Fruit fly (Drosophila melanogaster) whole organism, embryonic: ENCODE measurements around the gene SkpE.

ENCODE experiments used
- Atf6 ChIP-seq: fragments of 200-800 bp; sonication (Bioruptor generic); IDR thresholded peaks from 2 replicates; pipeline ENCODE4 v1.3.6; 2022; ENCODE audit warnings: missing biosample characterization, missing genetic modification characterization
- B-H2 ChIP-seq: fragments of 200-800 bp; sonication (Bioruptor generic); optimal IDR thresholded peaks from 2 replicates; lab custom pipeline; 2018; ENCODE audit warnings: missing biosample characterization, mild to moderate bottlenecking, missing genetic modification characterization
- Bgb ChIP-seq: fragments of 200-800 bp; sonication (Bioruptor generic); IDR thresholded peaks from 2 replicates; pipeline ENCODE4 v1.3.6; 2022; ENCODE audit warnings: missing biosample characterization, missing genetic modification characterization; ENCODE audit not compliant: partially characterized antibody
- CG10543 ChIP-seq: fragments of 200-800 bp; sonication (Bioruptor generic); optimal IDR thresholded peaks from 3 replicates; lab custom pipeline; 2017; ENCODE audit warnings: missing biosample characterization, mild to moderate bottlenecking, missing genetic modification characterization, moderate library complexity
- CG10565 ChIP-seq: fragments of 200-800 bp; sonication (Bioruptor generic); optimal IDR thresholded peaks from 3 replicates; lab custom pipeline; 2016; ENCODE audit warnings: missing biosample characterization, mild to moderate bottlenecking, missing genetic modification characterization
- CG11085 ChIP-seq: fragments of 200-800 bp; sonication (Bioruptor generic); IDR thresholded peaks from 2 replicates; pipeline ENCODE4 v1.3.6; 2022; ENCODE audit warnings: missing biosample characterization, missing genetic modification characterization
- CG11560 ChIP-seq: fragments of 200-800 bp; sonication (Bioruptor generic); IDR thresholded peaks from 3 replicates; pipeline ENCODE4 v1.3.6; 2022; ENCODE audit warnings: missing biosample characterization, missing genetic modification characterization
- CG14014 ChIP-seq: fragments of 200-800 bp; sonication (Bioruptor generic); IDR thresholded peaks from 2 replicates; pipeline ENCODE4 v1.3.6; 2022; ENCODE audit warnings: missing biosample characterization, missing genetic modification characterization
- CG14441 ChIP-seq: fragments of 200-800 bp; sonication (Bioruptor generic); IDR thresholded peaks from 2 replicates; pipeline ENCODE4 v1.3.6; 2022; ENCODE audit warnings: missing biosample characterization, missing genetic modification characterization
- CG16815 ChIP-seq: fragments of 200-800 bp; sonication (Bioruptor generic); optimal IDR thresholded peaks from 3 replicates; lab custom pipeline; 2017; ENCODE audit warnings: missing biosample characterization, mild to moderate bottlenecking, missing genetic modification characterization
- CG2116 ChIP-seq: fragments of 200-800 bp; sonication (Bioruptor generic); optimal IDR thresholded peaks from 3 replicates; lab custom pipeline; 2018; ENCODE audit warnings: missing biosample characterization, mild to moderate bottlenecking, missing genetic modification characterization
- CG30431 ChIP-seq: fragments of 200-800 bp; sonication (Bioruptor generic); optimal IDR thresholded peaks from 2 replicates; lab custom pipeline; 2017; ENCODE audit warnings: missing biosample characterization, missing genetic modification characterization
- CG34376 ChIP-seq: fragments of 200-800 bp; sonication (Bioruptor generic); optimal IDR thresholded peaks from 2 replicates; lab custom pipeline; 2018; ENCODE audit warnings: missing biosample characterization, mild to moderate bottlenecking, missing genetic modification characterization
- CG42726 ChIP-seq: fragments of 200-800 bp; sonication (Bioruptor generic); IDR thresholded peaks from 2 replicates; pipeline ENCODE4 v1.3.6; 2022; ENCODE audit warnings: missing biosample characterization, missing genetic modification characterization; ENCODE audit not compliant: partially characterized antibody
- CG4617 ChIP-seq: fragments of 200-800 bp; sonication (Bioruptor generic); optimal IDR thresholded peaks from 3 replicates; lab custom pipeline; 2016; ENCODE audit warnings: missing biosample characterization, missing genetic modification characterization, borderline replicate concordance
- CG6254 ChIP-seq: fragments of 200-800 bp; sonication (Bioruptor generic); optimal IDR thresholded peaks from 3 replicates; lab custom pipeline; 2017; ENCODE audit warnings: mild to moderate bottlenecking, missing biosample characterization, missing genetic modification reagents, missing genetic modification characterization
- CG9215 ChIP-seq: fragments of 200-800 bp; sonication (Bioruptor generic); IDR thresholded peaks from 2 replicates; pipeline ENCODE4 v1.3.6; 2022; ENCODE audit warnings: missing biosample characterization, missing genetic modification characterization
- Doc3 ChIP-seq: fragments of 200-800 bp; sonication (Bioruptor generic); IDR thresholded peaks from 3 replicates; pipeline ENCODE4 v1.3.6; 2022; ENCODE audit warnings: missing biosample characterization, missing genetic modification characterization; ENCODE audit not compliant: partially characterized antibody
- Dp ChIP-seq: fragments of 200-800 bp; sonication (Bioruptor generic); optimal IDR thresholded peaks from 2 replicates; lab custom pipeline; 2018; ENCODE audit warnings: missing biosample characterization, mild to moderate bottlenecking, missing genetic modification characterization, moderate library complexity
- Eip74EF ChIP-seq, 2 experiments: fragments of 200-800 bp in 1 of 2; fragments of >200 bp in 1 of 2; sonication (Bioruptor generic) in 1 of 2; optimal IDR thresholded peaks; 2 replicates each; lab custom pipeline; 2017 to 2019; ENCODE audit warnings: missing biosample characterization in 2 of 2, missing genetic modification characterization in 2 of 2, mild to moderate bottlenecking in 1 of 2, moderate library complexity in 1 of 2
- Fer3 ChIP-seq: fragments of 200-800 bp; sonication (Bioruptor generic); optimal IDR thresholded peaks from 2 replicates; lab custom pipeline; 2018; ENCODE audit warnings: missing biosample characterization, mild to moderate bottlenecking, missing genetic modification characterization, moderate library complexity
- HLHmδ ChIP-seq: fragments of 200-800 bp; sonication (Bioruptor generic); optimal IDR thresholded peaks from 2 replicates; lab custom pipeline; 2018; ENCODE audit warnings: missing biosample characterization, mild to moderate bottlenecking, missing genetic modification characterization, moderate library complexity
- Hmx ChIP-seq: fragments of 200-800 bp; sonication (Bioruptor generic); optimal IDR thresholded peaks from 2 replicates; lab custom pipeline; 2016; ENCODE audit warnings: missing biosample characterization, missing genetic modification characterization
- Jarid2 ChIP-seq: fragments of 200-800 bp; sonication (Bioruptor generic); optimal IDR thresholded peaks from 3 replicates; lab custom pipeline; 2017; ENCODE audit warnings: mild to moderate bottlenecking, missing biosample characterization, missing genetic modification reagents, missing genetic modification characterization
- Lpt ChIP-seq: fragments of >200 bp; optimal IDR thresholded peaks from 2 replicates; lab custom pipeline; 2018; ENCODE audit warnings: missing biosample characterization, missing genetic modification characterization
- MTF-1 ChIP-seq: fragments of 200-800 bp; sonication (Bioruptor generic); optimal IDR thresholded peaks from 2 replicates; lab custom pipeline; 2018; ENCODE audit warnings: missing biosample characterization, mild to moderate bottlenecking, missing genetic modification characterization, borderline replicate concordance
- Mad ChIP-seq: fragments of 200-800 bp; sonication (Bioruptor generic); optimal IDR thresholded peaks from 2 replicates; lab custom pipeline; 2016; ENCODE audit warnings: missing biosample characterization, missing genetic modification characterization
- Max ChIP-seq: fragments of 200-800 bp; sonication (Bioruptor generic); optimal IDR thresholded peaks from 2 replicates; lab custom pipeline; 2016; ENCODE audit warnings: missing biosample characterization, mild to moderate bottlenecking, missing genetic modification characterization
- Med ChIP-seq: fragments of 200-800 bp; sonication (Bioruptor generic); peaks from one replicate; lab custom pipeline; 2016; ENCODE audit warnings: missing biosample characterization, missing genetic modification characterization, mild to moderate bottlenecking, inconsistent platforms, moderate library complexity
- NC2α ChIP-seq: fragments of 200-800 bp; sonication (Bioruptor generic); optimal IDR thresholded peaks from 2 replicates; lab custom pipeline; 2016; ENCODE audit warnings: missing biosample characterization, missing genetic modification characterization
- Xbp1 ChIP-seq: fragments of 200-800 bp; sonication (Bioruptor generic); optimal IDR thresholded peaks from 3 replicates; lab custom pipeline; 2016; ENCODE audit warnings: missing biosample characterization, mild to moderate bottlenecking, missing genetic modification characterization
- bsh ChIP-seq, 2 experiments: fragments of 200-800 bp; sonication (Bioruptor generic); optimal IDR thresholded peaks; 2 replicates each; lab custom pipeline; 2017 to 2018; ENCODE audit warnings: mild to moderate bottlenecking in 2 of 2, missing biosample characterization in 2 of 2, missing genetic modification characterization in 2 of 2, moderate library complexity in 1 of 2
- chinmo ChIP-seq: fragments of 200-800 bp; sonication (Bioruptor generic); IDR thresholded peaks from 4 replicates; pipeline ENCODE4 v1.3.6; 2022; ENCODE audit warnings: missing biosample characterization, missing genetic modification characterization; ENCODE audit not compliant: partially characterized antibody
- dan ChIP-seq: fragments of 200-800 bp; sonication (Bioruptor generic); IDR thresholded peaks from 2 replicates; pipeline ENCODE4 v1.3.6; 2022; ENCODE audit warnings: missing biosample characterization, missing genetic modification characterization
- dati ChIP-seq: fragments of 200-800 bp; sonication (Bioruptor generic); IDR thresholded peaks from 2 replicates; pipeline ENCODE4 v1.3.6; 2022; ENCODE audit warnings: missing biosample characterization, missing genetic modification characterization
- fd64A ChIP-seq: fragments of 200-800 bp; sonication (Bioruptor generic); optimal IDR thresholded peaks from 3 replicates; lab custom pipeline; 2018; ENCODE audit warnings: missing biosample characterization, mild to moderate bottlenecking, missing genetic modification characterization
- ind ChIP-seq: fragments of 200-800 bp; sonication (Bioruptor generic); optimal IDR thresholded peaks from 3 replicates; lab custom pipeline; 2016; ENCODE audit warnings: missing biosample characterization, missing genetic modification characterization
- knrl ChIP-seq: fragments of 200-800 bp; sonication (Bioruptor generic); IDR thresholded peaks from 3 replicates; pipeline ENCODE4 v1.3.6; 2022; ENCODE audit warnings: missing biosample characterization, missing genetic modification characterization; ENCODE audit not compliant: partially characterized antibody
- nmo ChIP-seq: fragments of 200-800 bp; sonication (Bioruptor generic); optimal IDR thresholded peaks from 2 replicates; lab custom pipeline; 2018; ENCODE audit warnings: missing biosample characterization, mild to moderate bottlenecking, missing genetic modification characterization, moderate library complexity
- prd ChIP-seq, 3 experiments: fragments of >200 bp in 2 of 3; fragments of 200-800 bp in 1 of 3; sonication (Bioruptor generic) in 1 of 3; optimal IDR thresholded peaks in 2 of 3; IDR thresholded peaks in 1 of 3; 2 replicates in 2 of 3; 3 replicates in 1 of 3; pipeline versions ENCODE4 v1.3.6 to Lab custom; 2017 to 2022; ENCODE audit warnings: missing biosample characterization in 1 of 3, missing genetic modification characterization in 1 of 3
- ro ChIP-seq: fragments of 200-800 bp; sonication (Bioruptor generic); IDR thresholded peaks from 2 replicates; pipeline ENCODE4 v1.3.6; 2022; ENCODE audit warnings: missing biosample characterization, missing genetic modification characterization
- run ChIP-seq: fragments of 200-800 bp; sonication (Bioruptor generic); optimal IDR thresholded peaks from 3 replicates; lab custom pipeline; 2018; ENCODE audit warnings: missing biosample characterization, mild to moderate bottlenecking, missing genetic modification characterization
- scrt ChIP-seq: fragments of 200-800 bp; sonication (Bioruptor generic); optimal IDR thresholded peaks from 2 replicates; lab custom pipeline; 2018; ENCODE audit warnings: missing biosample characterization, mild to moderate bottlenecking, missing genetic modification characterization, moderate library complexity
- sisA ChIP-seq: fragments of 200-800 bp; sonication (Bioruptor generic); IDR thresholded peaks from 2 replicates; pipeline ENCODE4 v1.3.6; 2022; ENCODE audit warnings: missing biosample characterization, missing genetic modification characterization
- vfl ChIP-seq: fragments of 200-800 bp; sonication (Bioruptor generic); optimal IDR thresholded peaks from 2 replicates; lab custom pipeline; 2016; ENCODE audit warnings: missing biosample characterization, missing genetic modification characterization
- z ChIP-seq: fragments of 200-800 bp; sonication (Bioruptor generic); IDR thresholded peaks from 3 replicates; pipeline ENCODE4 v1.3.6; 2022; ENCODE audit warnings: missing biosample characterization, missing genetic modification characterization

The SkpE gene

DNA sequence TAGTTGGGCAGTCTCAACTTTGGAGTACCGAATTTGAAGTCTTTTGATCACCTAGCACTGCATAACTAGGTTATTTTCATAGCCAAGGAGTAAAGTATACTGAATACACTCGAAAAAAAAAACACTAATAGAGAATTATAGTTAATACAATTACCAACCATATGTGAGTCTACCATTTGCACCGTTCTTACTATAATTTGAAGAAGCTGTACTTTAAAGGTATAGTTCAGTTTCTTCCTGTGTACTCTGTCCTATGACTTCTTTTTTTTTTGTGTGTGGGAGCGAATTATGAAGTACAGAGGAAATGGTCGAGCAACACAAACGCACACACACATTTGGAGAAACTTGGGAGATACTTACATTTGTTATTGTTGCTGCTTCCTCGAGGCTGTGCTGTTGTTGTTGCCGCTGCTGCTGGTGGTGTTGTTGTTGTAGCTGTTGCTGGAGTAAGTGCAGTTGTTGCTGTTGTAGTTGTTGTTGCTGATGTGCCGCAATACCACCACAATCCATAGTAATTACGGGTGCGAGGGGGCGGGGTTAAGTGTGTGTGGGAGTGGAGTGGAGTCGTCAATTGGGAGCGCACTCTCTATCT, 26.7 kb upstream of the SkpE start (continued):
- TF ChIP-seq run (tag; lab: Kevin White, UChicago) (peak; percentile 50), CG14441 (GFP tag; lab: Robert Waterston, UW) (peak; percentile 84), Max (peak; percentile 87), Dp (no peak), MTF-1 (peak; percentile 81)

DNA sequence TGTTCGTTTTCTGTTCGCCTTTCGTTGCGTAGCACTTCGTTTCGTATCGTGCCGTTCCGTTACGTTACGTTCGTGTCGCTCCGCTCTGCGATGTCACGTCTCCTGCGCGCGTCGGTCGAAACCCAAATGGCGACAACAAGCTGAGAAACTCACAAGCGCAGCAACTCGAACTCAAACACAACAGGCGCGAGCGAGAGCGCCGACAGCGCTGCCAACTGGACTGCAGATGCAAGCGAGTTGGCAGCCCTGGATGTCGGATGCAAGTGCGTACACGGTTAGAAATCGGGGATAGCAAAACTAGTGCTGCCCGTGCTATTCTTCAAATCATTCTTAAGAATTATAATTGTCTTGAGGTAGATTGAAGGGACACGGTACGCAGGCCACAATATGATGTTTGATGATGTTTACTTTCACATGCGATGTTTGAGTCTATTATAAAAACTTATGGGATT, 24.5 kb upstream of the SkpE start:
- TF ChIP-seq CG2116 (GFP tag; lab: Kevin White, UChicago) (peak; percentile 56), Doc3 (GFP tag; lab: Robert Waterston, UW) (0 out of 3 replicates have a peak, but pooled peaks have one; percentile 26), Mad (GFP tag; lab: Kevin White, UChicago) (peak; percentile 67), Fer3 (tag; lab: Kevin White, UChicago) (peak; percentile 45), CG4617 (GFP tag; lab: Kevin White, UChicago) (no peak), prd (optimal IDR thresholded peaks at IDR 0.05; lab: Kevin White, UChicago) (no peak), prd (GFP tag; IDR thresholded peaks at IDR 0.05; lab: Robert Waterston, UW) (peak; percentile 85), dan (GFP tag; lab: Robert Waterston, UW) (no peak), CG10543 (peak; percentile 57), knrl (GFP tag; lab: Robert Waterston, UW) (peak; percentile 50; the same call in 2 of the 3 replicates), B-H2 (GFP tag; lab: Kevin White, UChicago) (no peak), HLHmδ (GFP tag; lab: Kevin White, UChicago) (peak; percentile 67), Med (GFP tag; lab: Kevin White, UChicago) (peak; percentile 97), NC2α (peak; percentile 23), nmo (peak; percentile 70), Bgb (GFP tag; lab: Robert Waterston, UW) (peak; percentile 63), fd64A (GFP tag; lab: Kevin White, UChicago) (peak; percentile 20), Atf6 (GFP tag; lab: Robert Waterston, UW) (peak; percentile 73), scrt (GFP tag; lab: Kevin White, UChicago) (no peak), bsh (GFP tag; optimal IDR thresholded peaks at IDR 0.05; lab: Kevin White, UChicago) (peak; percentile 9 to 65), CG9215 (GFP tag; lab: Robert Waterston, UW) (peak; percentile 33; the same call in 1 of the 2 replicates), CG34376 (peak; percentile 27), Lpt (GFP tag; lab: Kevin White, UChicago) (no peak), z (no peak), CG6254 (GFP tag; lab: Kevin White, UChicago) (peak; percentile 24), sisA (peak; percentile 77), dati (GFP tag; lab: Robert Waterston, UW) (peak; percentile 57; the same call in 1 of the 2 replicates), CG14014 (GFP tag; lab: Robert Waterston, UW) (peak; percentile 82), CG42726 (0 out of 2 replicates have a peak, but pooled peaks have one; percentile 50), CG16815 (GFP tag; lab: Kevin White, UChicago) (peak; percentile 39), Eip74EF (GFP tag; optimal IDR thresholded peaks at IDR 0.05; lab: Kevin White, UChicago) (no peak), ro (GFP tag; lab: Robert Waterston, UW) (0 out of 2 replicates have a peak, but pooled peaks have one; percentile 9), CG11085 (no peak), vfl (GFP tag; lab: Kevin White, UChicago) (peak; percentile 36), chinmo (peak; percentile 96), CG10565 (GFP tag; lab: Kevin White, UChicago) (no peak), Jarid2 (GFP tag; lab: Kevin White, UChicago) (peak; percentile 93), Hmx (GFP tag; lab: Kevin White, UChicago) (no peak), ind (GFP tag; lab: Kevin White, UChicago) (peak; percentile 74), CG30431 (GFP tag; lab: Kevin White, UChicago) (peak; percentile 47), run (tag; lab: Kevin White, UChicago) (peak; percentile 7), CG11560 (tag; lab: Robert Waterston, UW) (no peak), Xbp1 (GFP tag; lab: Kevin White, UChicago) (peak; percentile 84)
